Worm (Caenorhabditis elegans): Measurements from ENCODE around the gene bath-5.

bath-5 gene

ce11 chrII:1986979-1987378, 44.8 kb downstream of the bath-5 start, which contains the start of gene Y16E11A.4:
Gene Y16E11A.4, plus strand, starts transcription at chrII:1987279.
- TF ChIP-seq ceh-9 (tag; optimal IDR thresholded peaks at IDR 0.05) (no peak), elt-2 (tag; optimal IDR thresholded peaks at IDR 0.05) (peak; percentile 52)
